Worm (Caenorhabditis elegans): ENCODE measurements around the gene ent-2.

ce11 chrX:15628945-15629344 is 28.1 kb downstream of the ent-2 start:
- TF ChIP-seq fkh-6 (tag; optimal IDR thresholded peaks at IDR 0.05) (no peak), ceh-19 (GFP tag; optimal IDR thresholded peaks at IDR 0.05) (no peak), unc-86 (tag; optimal IDR thresholded peaks at IDR 0.05) (no peak), fkh-10 (GFP tag; optimal IDR thresholded peaks at IDR 0.05) (no peak), pax-1 (tag; optimal IDR thresholded peaks at IDR 0.05) (no peak), ceh-18 (tag; optimal IDR thresholded peaks at IDR 0.05) (no peak), Y22D7AL.16 (tag; optimal IDR thresholded peaks at IDR 0.05) (no peak), K02D7.2 (tag; optimal IDR thresholded peaks at IDR 0.05) (no peak), pag-3 (tag; optimal IDR thresholded peaks at IDR 0.05; ENCODE audit: borderline replicate concordance) (no peak), hlh-6 (tag; optimal IDR thresholded peaks at IDR 0.05) (no peak), ceh-45 (GFP tag; IDR thresholded peaks at IDR 0.05) (no peak), mec-3 (tag; optimal IDR thresholded peaks at IDR 0.05; ENCODE audit: borderline replicate concordance) (no peak), lim-6 (tag; optimal IDR thresholded peaks at IDR 0.05) (no peak), pha-4 (tag; optimal IDR thresholded peaks at IDR 0.05) (no peak)

Data from whole organism, late embryonic.